Fruit fly (Drosophila melanogaster) whole organism, wandering third instar larva: ENCODE results near the gene CG13082.

ENCODE experiments used
- GATAd ChIP-seq: sonication (Bioruptor generic); optimal IDR thresholded peaks from 2 replicates; lab custom pipeline; 2016; ENCODE audit warnings: missing biosample characterization, missing genetic modification characterization
- Hr83 ChIP-seq: fragments of 200-300 bp; sonication (Bioruptor generic); optimal IDR thresholded peaks from 2 replicates; lab custom pipeline; 2016; ENCODE audit warnings: missing biosample characterization, mild to moderate bottlenecking, missing genetic modification characterization, moderate library complexity; ENCODE audit not compliant: poor library complexity, severe bottlenecking
- Jra ChIP-seq: sonication (Bioruptor generic); optimal IDR thresholded peaks from 2 replicates; lab custom pipeline; 2016; ENCODE audit warnings: missing biosample characterization, missing genetic modification characterization
- Myc ChIP-seq: fragments of >200 bp; optimal IDR thresholded peaks from 2 replicates; lab custom pipeline; 2017
- OdsH ChIP-seq: fragments of 200-800 bp; sonication (Bioruptor generic); optimal IDR thresholded peaks from 2 replicates; lab custom pipeline; 2016; ENCODE audit warnings: missing biosample characterization, mild to moderate bottlenecking, missing genetic modification characterization
- br ChIP-seq: fragments of 200-800 bp; sonication (Bioruptor generic); optimal IDR thresholded peaks from 2 replicates; lab custom pipeline; 2016; ENCODE audit warnings: missing biosample characterization, missing genetic modification characterization
- dl ChIP-seq, 2 experiments: fragments of 175-275, 200-275 bp in 1 of 2; fragments of 200-275 bp in 1 of 2; sonication (Bioruptor generic); optimal IDR thresholded peaks; lab custom pipeline; 2018; ENCODE audit warnings: mild to moderate bottlenecking in 2 of 2, missing biosample characterization in 2 of 2, missing genetic modification characterization in 2 of 2, moderate library complexity in 2 of 2; ENCODE audit not compliant: partially characterized antibody in 2 of 2, insufficient read depth in 1 of 2
- jim ChIP-seq: fragments of 175-275, 200-325 bp; sonication (Bioruptor generic); optimal IDR thresholded peaks from 2 replicates; lab custom pipeline; 2016; ENCODE audit warnings: missing biosample characterization, mild to moderate bottlenecking, missing genetic modification characterization
- psq ChIP-seq: fragments of 200-800 bp; sonication (Bioruptor generic); optimal IDR thresholded peaks from 3 replicates; lab custom pipeline; 2017; ENCODE audit warnings: missing biosample characterization, mild to moderate bottlenecking, missing genetic modification characterization, moderate library complexity
- usp ChIP-seq: fragments of >200 bp; optimal IDR thresholded peaks from 2 replicates; lab custom pipeline; 2017; ENCODE audit warnings: missing biosample characterization, missing genetic modification characterization

dm6 chr2L:19528308-19528707 lies 9.9 kb upstream of the CG13082 start:
- TF ChIP-seq Myc (lab: Kevin White, UChicago) (no peak), usp (GFP tag; lab: Kevin White, UChicago) (no peak), Jra (GFP tag; lab: Kevin White, UChicago) (no peak), GATAd (GFP tag; lab: Kevin White, UChicago) (no peak), jim (no peak), br (GFP tag; lab: Kevin White, UChicago) (peak; percentile 93), psq (GFP tag; lab: Kevin White, UChicago) (peak; percentile 90), dl (GFP tag; optimal IDR thresholded peaks at IDR 0.05; lab: Kevin White, UChicago; ENCODE audit: insufficient read depth in 1 of 2, partially characterized antibody in 2 of 2) (no peak), OdsH (peak; percentile 94), Hr83 (GFP tag; lab: Kevin White, UChicago) (peak; percentile 21)
